Fruit fly (Drosophila melanogaster) whole organism, embryonic: ENCODE data around the gene Glut1.

Experiments
- Asciz ChIP-seq: fragments of 200-800 bp; sonication (Bioruptor generic); optimal IDR thresholded peaks from 2 replicates; lab custom pipeline; 2017; ENCODE audit warnings: missing biosample characterization, mild to moderate bottlenecking, missing genetic modification characterization, missing genetic modification reagents
- C15 ChIP-seq: fragments of 200-800 bp; sonication (Bioruptor generic); IDR thresholded peaks from 3 replicates; pipeline ENCODE4 v1.3.6; 2022; ENCODE audit warnings: missing biosample characterization, missing genetic modification characterization
- CG10321 ChIP-seq: fragments of 200-800 bp; sonication (Bioruptor generic); IDR thresholded peaks from 2 replicates; pipeline ENCODE4 v1.3.6; 2022; ENCODE audit warnings: missing biosample characterization, missing genetic modification characterization
- CG12659 ChIP-seq: fragments of 200-800 bp; sonication (Bioruptor generic); optimal IDR thresholded peaks from 3 replicates; lab custom pipeline; 2017; ENCODE audit warnings: mild to moderate bottlenecking, missing biosample characterization, missing genetic modification reagents, missing genetic modification characterization
- CG13894 ChIP-seq: fragments of 200-800 bp; sonication (Bioruptor generic); optimal IDR thresholded peaks from 3 replicates; lab custom pipeline; 2018; ENCODE audit warnings: missing biosample characterization, mild to moderate bottlenecking, missing genetic modification characterization, moderate library complexity
- CG16815 ChIP-seq: fragments of 200-800 bp; sonication (Bioruptor generic); optimal IDR thresholded peaks from 3 replicates; lab custom pipeline; 2017; ENCODE audit warnings: missing biosample characterization, mild to moderate bottlenecking, missing genetic modification characterization
- CG2129 ChIP-seq: fragments of 200-800 bp; sonication (Bioruptor generic); IDR thresholded peaks from 2 replicates; pipeline ENCODE4 v1.3.6; 2022; ENCODE audit warnings: missing biosample characterization, missing genetic modification characterization; ENCODE audit not compliant: partially characterized antibody
- CG30403 ChIP-seq: fragments of 200-800 bp; sonication (Bioruptor generic); optimal IDR thresholded peaks from 3 replicates; lab custom pipeline; 2016; ENCODE audit warnings: missing biosample characterization, missing genetic modification characterization
- CG31224 ChIP-seq: fragments of 200-800 bp; sonication (Bioruptor generic); IDR thresholded peaks from 2 replicates; pipeline ENCODE4 v1.3.6; 2022; ENCODE audit warnings: missing biosample characterization, missing genetic modification characterization
- CG32767 ChIP-seq: fragments of 200-800 bp; sonication (Bioruptor generic); IDR thresholded peaks from 2 replicates; pipeline ENCODE4 v1.3.6; 2022; ENCODE audit warnings: missing biosample characterization, missing genetic modification characterization
- CG4404 ChIP-seq: fragments of 200-800 bp; sonication (Bioruptor generic); IDR thresholded peaks from 2 replicates; pipeline ENCODE4 v1.3.6; 2022; ENCODE audit warnings: missing biosample characterization, missing genetic modification characterization
- CG4617 ChIP-seq: fragments of 200-800 bp; sonication (Bioruptor generic); optimal IDR thresholded peaks from 3 replicates; lab custom pipeline; 2016; ENCODE audit warnings: missing biosample characterization, missing genetic modification characterization, borderline replicate concordance
- CG5953 ChIP-seq: fragments of 200-800 bp; sonication (Bioruptor generic); IDR thresholded peaks from 2 replicates; pipeline ENCODE4 v1.3.6; 2022; ENCODE audit warnings: missing biosample characterization, missing genetic modification characterization
- CG6254 ChIP-seq: fragments of 200-800 bp; sonication (Bioruptor generic); optimal IDR thresholded peaks from 3 replicates; lab custom pipeline; 2017; ENCODE audit warnings: mild to moderate bottlenecking, missing biosample characterization, missing genetic modification reagents, missing genetic modification characterization
- CG6791 ChIP-seq: fragments of 200-800 bp; sonication (Bioruptor generic); IDR thresholded peaks from 3 replicates; pipeline ENCODE4 v1.3.6; 2022; ENCODE audit warnings: missing biosample characterization, missing genetic modification characterization; ENCODE audit not compliant: partially characterized antibody
- CG6854 ChIP-seq: fragments of 200-800 bp; sonication (Bioruptor generic); optimal IDR thresholded peaks from 3 replicates; lab custom pipeline; 2017; ENCODE audit warnings: missing biosample characterization, mild to moderate bottlenecking, missing genetic modification characterization
- CG7987 ChIP-seq: fragments of 200-800 bp; sonication (Bioruptor generic); optimal IDR thresholded peaks from 2 replicates; lab custom pipeline; 2018; ENCODE audit warnings: missing biosample characterization, mild to moderate bottlenecking, missing genetic modification characterization, moderate library complexity
- CG9437 ChIP-seq: fragments of 200-800 bp; sonication (Bioruptor generic); optimal IDR thresholded peaks from 2 replicates; lab custom pipeline; 2018; ENCODE audit warnings: missing biosample characterization, mild to moderate bottlenecking, missing genetic modification characterization
- D19A ChIP-seq: fragments of 200-800 bp; optimal IDR thresholded peaks from 3 replicates; lab custom pipeline; 2019; ENCODE audit warnings: missing biosample characterization, mild to moderate bottlenecking, missing genetic modification characterization, moderate library complexity
- Dfd ChIP-seq, 2 experiments: fragments of >200 bp; optimal IDR thresholded peaks; 2 replicates each; lab custom pipeline; 2017; ENCODE audit warnings: missing biosample characterization in 2 of 2, missing genetic modification characterization in 2 of 2
- Dip3 ChIP-seq: fragments of 200-800 bp; sonication (Bioruptor generic); optimal IDR thresholded peaks from 3 replicates; lab custom pipeline; 2016; ENCODE audit warnings: missing biosample characterization, missing genetic modification characterization
- Doc3 ChIP-seq: fragments of 200-800 bp; sonication (Bioruptor generic); IDR thresholded peaks from 3 replicates; pipeline ENCODE4 v1.3.6; 2022; ENCODE audit warnings: missing biosample characterization, missing genetic modification characterization; ENCODE audit not compliant: partially characterized antibody
- Fer1 ChIP-seq: fragments of 200-800 bp; sonication (Bioruptor generic); optimal IDR thresholded peaks from 2 replicates; lab custom pipeline; 2017; ENCODE audit warnings: missing biosample characterization, mild to moderate bottlenecking, missing genetic modification characterization
- Fer2 ChIP-seq: fragments of 200-800 bp; sonication (Bioruptor generic); optimal IDR thresholded peaks from 2 replicates; lab custom pipeline; 2018; ENCODE audit warnings: missing biosample characterization, mild to moderate bottlenecking, missing genetic modification characterization, moderate library complexity
- H15 ChIP-seq: fragments of 200-800 bp; sonication (Bioruptor generic); IDR thresholded peaks from 3 replicates; pipeline ENCODE4 v1.3.6; 2022; ENCODE audit warnings: missing biosample characterization, missing genetic modification characterization
- Hey ChIP-seq: fragments of 200-800 bp; sonication (Bioruptor generic); optimal IDR thresholded peaks from 3 replicates; lab custom pipeline; 2018; ENCODE audit warnings: missing biosample characterization, mild to moderate bottlenecking, missing genetic modification characterization
- Med ChIP-seq: fragments of 200-800 bp; sonication (Bioruptor generic); peaks from one replicate; lab custom pipeline; 2016; ENCODE audit warnings: missing biosample characterization, missing genetic modification characterization, mild to moderate bottlenecking, inconsistent platforms, moderate library complexity
- NC2α ChIP-seq: fragments of 200-800 bp; sonication (Bioruptor generic); optimal IDR thresholded peaks from 2 replicates; lab custom pipeline; 2016; ENCODE audit warnings: missing biosample characterization, missing genetic modification characterization
- Sox102F ChIP-seq: fragments of 200-800 bp; sonication (Bioruptor generic); optimal IDR thresholded peaks from 2 replicates; lab custom pipeline; 2018; ENCODE audit warnings: missing biosample characterization, mild to moderate bottlenecking, missing genetic modification characterization, moderate library complexity
- cas ChIP-seq: fragments of 200-800 bp; sonication (Bioruptor generic); IDR thresholded peaks from 2 replicates; pipeline ENCODE4 v1.3.6; 2022; ENCODE audit warnings: missing biosample characterization, missing genetic modification characterization
- cg ChIP-seq: fragments of 200-800 bp; sonication (Bioruptor generic); optimal IDR thresholded peaks from 3 replicates; lab custom pipeline; 2019; ENCODE audit warnings: missing biosample characterization, mild to moderate bottlenecking, missing genetic modification characterization, moderate library complexity
- ftz-f1 ChIP-seq: fragments of 200-800 bp; sonication (Bioruptor generic); optimal IDR thresholded peaks from 2 replicates; lab custom pipeline; 2016; ENCODE audit warnings: missing biosample characterization, missing genetic modification characterization
- fu2 ChIP-seq: fragments of 200-800 bp; sonication (Bioruptor generic); optimal IDR thresholded peaks from 2 replicates; lab custom pipeline; 2016; ENCODE audit warnings: missing biosample characterization, missing genetic modification characterization
- grn ChIP-seq: fragments of 200-800 bp; sonication (Bioruptor generic); optimal IDR thresholded peaks from 3 replicates; lab custom pipeline; 2017; ENCODE audit warnings: missing biosample characterization, missing genetic modification characterization
- gro ChIP-seq: fragments of 200-800 bp; sonication (Bioruptor generic); optimal IDR thresholded peaks from 2 replicates; lab custom pipeline; 2016; ENCODE audit warnings: missing biosample characterization, missing genetic modification characterization
- gsb ChIP-seq: fragments of 200-800 bp; sonication (Bioruptor generic); IDR thresholded peaks from 2 replicates; pipeline ENCODE4 v1.3.6; 2022; ENCODE audit warnings: missing biosample characterization, missing genetic modification characterization
- h ChIP-seq: fragments of >200 bp; optimal IDR thresholded peaks from 2 replicates; lab custom pipeline; 2017
- ham ChIP-seq: fragments of 200-800 bp; sonication (Bioruptor generic); IDR thresholded peaks from 2 replicates; pipeline ENCODE4 v1.3.6; 2022; ENCODE audit warnings: missing biosample characterization, missing genetic modification characterization
- hb ChIP-seq: fragments of 200-800 bp; sonication (Bioruptor generic); IDR thresholded peaks from 3 replicates; pipeline ENCODE4 v1.3.6; 2022; ENCODE audit warnings: missing biosample characterization, missing genetic modification characterization; ENCODE audit not compliant: partially characterized antibody
- ind ChIP-seq: fragments of 200-800 bp; sonication (Bioruptor generic); optimal IDR thresholded peaks from 3 replicates; lab custom pipeline; 2016; ENCODE audit warnings: missing biosample characterization, missing genetic modification characterization
- inv ChIP-seq: fragments of 200-800 bp; sonication (Bioruptor generic); IDR thresholded peaks from 2 replicates; pipeline ENCODE4 v1.3.6; 2022; ENCODE audit warnings: missing biosample characterization, missing genetic modification characterization; ENCODE audit not compliant: partially characterized antibody
- lmd ChIP-seq: fragments of 200-800 bp; sonication (Bioruptor generic); IDR thresholded peaks from 2 replicates; pipeline ENCODE4 v1.3.6; 2022; ENCODE audit warnings: missing biosample characterization, missing genetic modification characterization
- nau ChIP-seq: fragments of 200-800 bp; sonication (Bioruptor generic); optimal IDR thresholded peaks from 3 replicates; lab custom pipeline; 2017; ENCODE audit warnings: missing biosample characterization, mild to moderate bottlenecking, missing genetic modification characterization, missing genetic modification reagents
- org-1 ChIP-seq: fragments of 200-800 bp; sonication (Bioruptor generic); optimal IDR thresholded peaks from 2 replicates; lab custom pipeline; 2017; ENCODE audit warnings: missing biosample characterization, missing genetic modification characterization
- p53 ChIP-seq: fragments of 200-800 bp; sonication (Bioruptor generic); optimal IDR thresholded peaks from 2 replicates; lab custom pipeline; 2016; ENCODE audit warnings: missing biosample characterization, missing genetic modification characterization
- pan ChIP-seq, 4 experiments: fragments of >200 bp in 3 of 4; fragments of 200-800 bp in 1 of 4; sonication (Bioruptor generic) in 1 of 4; optimal IDR thresholded peaks in 3 of 4; IDR thresholded peaks in 1 of 4; 2 replicates each; pipeline versions ENCODE4 v1.3.6 to Lab custom; 2017 to 2022; ENCODE audit warnings: missing biosample characterization in 2 of 4, missing genetic modification characterization in 2 of 4, mixed read lengths in 1 of 4
- psq ChIP-seq: fragments of 200-800 bp; sonication (Bioruptor generic); optimal IDR thresholded peaks from 2 replicates; lab custom pipeline; 2017; ENCODE audit warnings: missing biosample characterization, missing genetic modification characterization
- rib ChIP-seq: fragments of 200-800 bp; sonication (Bioruptor generic); IDR thresholded peaks from 2 replicates; pipeline ENCODE4 v1.3.6; 2022; ENCODE audit warnings: missing biosample characterization, missing genetic modification characterization
- tin ChIP-seq: fragments of 200-800 bp; sonication (Bioruptor generic); optimal IDR thresholded peaks from 3 replicates; lab custom pipeline; 2016; ENCODE audit warnings: missing biosample characterization, missing genetic modification characterization
- vnd ChIP-seq: fragments of 200-800 bp; sonication (Bioruptor generic); IDR thresholded peaks from 3 replicates; pipeline ENCODE4 v1.3.6; 2022; ENCODE audit warnings: missing biosample characterization, missing genetic modification characterization; ENCODE audit not compliant: partially characterized antibody
- yki ChIP-seq: fragments of >200 bp; optimal IDR thresholded peaks from 3 replicates; lab custom pipeline; 2018
- zfh1 ChIP-seq: fragments of 200-800 bp; sonication (Bioruptor generic); IDR thresholded peaks from 3 replicates; pipeline ENCODE4 v1.3.6; 2022; ENCODE audit warnings: missing biosample characterization, missing genetic modification characterization

The Glut1 gene

dm6 chr3L:904364-904763, 9.5 kb upstream of the Glut1 start (continued):
- peak; percentile 79 for TF ChIP-seq zfh1 (GFP tag; lab: Robert Waterston, UW)
- TF ChIP-seq inv (GFP tag; lab: Robert Waterston, UW): no peak
- TF ChIP-seq h: no peak
- TF ChIP-seq tin (GFP tag; lab: Kevin White, UChicago): peak; percentile 45
- peak; percentile 80 for TF ChIP-seq Med
- no peak for TF ChIP-seq cas (GFP tag; lab: Robert Waterston, UW)
- no peak for TF ChIP-seq ftz-f1 (GFP tag; lab: Kevin White, UChicago)
- no peak for TF ChIP-seq C15
- TF ChIP-seq Asciz (GFP tag; lab: Kevin White, UChicago): peak; percentile 33
- TF ChIP-seq fu2 (GFP tag; lab: Kevin White, UChicago): no peak
- TF ChIP-seq Sox102F: peak; percentile 53
- peak; percentile 63 for TF ChIP-seq CG30403
- peak; percentile 12 for TF ChIP-seq CG12659 (GFP tag; lab: Kevin White, UChicago)
- TF ChIP-seq CG4617 (GFP tag; lab: Kevin White, UChicago): peak; percentile 2
- no peak for TF ChIP-seq pan (optimal IDR thresholded peaks at IDR 0.05; lab: Kevin White, UChicago)
- TF ChIP-seq pan (GFP tag; optimal IDR thresholded peaks at IDR 0.05 in 1 of 2, IDR thresholded peaks at IDR 0.05 in 1 of 2): peak in 1 of 2 experiments; percentile 50
- peak; percentile 41 for TF ChIP-seq org-1 (GFP tag; lab: Kevin White, UChicago)
- peak; percentile 10 for TF ChIP-seq CG9437
- TF ChIP-seq H15 (GFP tag; lab: Robert Waterston, UW): peak; percentile 69; the same call in 2 of the 3 replicates
- TF ChIP-seq Doc3: no peak
- TF ChIP-seq Dfd (GFP tag; optimal IDR thresholded peaks at IDR 0.05; lab: Kevin White, UChicago): no peak
- TF ChIP-seq Dip3: no peak
- peak; percentile 58 for TF ChIP-seq CG6254 (GFP tag; lab: Kevin White, UChicago)
- TF ChIP-seq CG2129 (GFP tag; lab: Robert Waterston, UW): no peak
- no peak for TF ChIP-seq p53
- TF ChIP-seq vnd (GFP tag; lab: Robert Waterston, UW): no peak
- no peak; the same call in 1 of the 2 replicates for TF ChIP-seq CG4404 (GFP tag; lab: Robert Waterston, UW)
- no peak for TF ChIP-seq ham (GFP tag; lab: Robert Waterston, UW)
- TF ChIP-seq gro (GFP tag; lab: Kevin White, UChicago): no peak
- no peak for TF ChIP-seq CG10321
- TF ChIP-seq CG32767 (GFP tag; lab: Robert Waterston, UW): no peak
- no peak for TF ChIP-seq CG7987
- no peak for TF ChIP-seq Hey
- no peak for TF ChIP-seq CG5953
- no peak for TF ChIP-seq CG6791
- peak; percentile 66 for TF ChIP-seq D19A (tag; lab: Kevin White, UChicago)
- no peak for TF ChIP-seq psq (GFP tag; lab: Kevin White, UChicago)
- TF ChIP-seq NC2α (GFP tag; lab: Kevin White, UChicago): no peak
- no peak for TF ChIP-seq Fer2
- peak; percentile 51; the same call in 1 of the 2 replicates for TF ChIP-seq lmd (GFP tag; lab: Robert Waterston, UW)
- no peak for TF ChIP-seq Fer1 (GFP tag; lab: Kevin White, UChicago)
- no peak for TF ChIP-seq yki (lab: Kevin White, UChicago)
- no peak for TF ChIP-seq cg (GFP tag; lab: Kevin White, UChicago)
- TF ChIP-seq CG16815 (GFP tag; lab: Kevin White, UChicago): peak; percentile 55
- TF ChIP-seq gsb (GFP tag; lab: Robert Waterston, UW): no peak
- TF ChIP-seq rib: no peak
- no peak for TF ChIP-seq hb (GFP tag; lab: Robert Waterston, UW)
- TF ChIP-seq CG13894: no peak
- TF ChIP-seq grn: no peak
- TF ChIP-seq nau: no peak
- no peak for TF ChIP-seq CG6854
- no peak for TF ChIP-seq CG31224 (GFP tag; lab: Robert Waterston, UW)
- TF ChIP-seq ind (GFP tag; lab: Kevin White, UChicago): peak; percentile 58
